Worm (Caenorhabditis elegans) whole organism, L3 larva: Measurements from ENCODE around the gene elo-7.

ENCODE experiments used
- R02D3.7 ChIP-seq: fragments of 150-350 bp; optimal IDR thresholded peaks from 2 replicates; lab custom pipeline; 2014; ENCODE audit warnings: missing biosample characterization, missing genetic modification characterization
- ZK546.5 ChIP-seq: sonication (generic microtip); optimal IDR thresholded peaks from 2 replicates; lab custom pipeline; 2017; ENCODE audit warnings: missing biosample characterization, missing genetic modification characterization
- elt-3 ChIP-seq, 3 experiments: fragments of 150-350 bp in 1 of 3; sonication (generic microtip) in 2 of 3; optimal IDR thresholded peaks; 2 replicates in 2 of 3; 4 replicates in 1 of 3; lab custom pipeline; 2014 to 2017; ENCODE audit warnings: missing biosample characterization in 3 of 3, missing genetic modification characterization in 3 of 3
- fkh-2 ChIP-seq: fragments of 150-350 bp; optimal IDR thresholded peaks from 2 replicates; lab custom pipeline; 2014; ENCODE audit warnings: missing biosample characterization, missing genetic modification reagents, missing genetic modification characterization
- lin-15B ChIP-seq: fragments of 150-350 bp; optimal IDR thresholded peaks from 2 replicates; lab custom pipeline; 2014; ENCODE audit warnings: missing biosample characterization, missing genetic modification characterization
- nfya-1 ChIP-seq: sonication (generic microtip); optimal IDR thresholded peaks from 2 replicates; lab custom pipeline; 2017; ENCODE audit warnings: missing genetic modification characterization, mild to moderate bottlenecking, missing compliant biosample characterization, antibody characterized with exemption, moderate library complexity; ENCODE audit not compliant: insufficient read depth
- nhr-11 ChIP-seq: fragments of 150-350 bp; optimal IDR thresholded peaks from 2 replicates; lab custom pipeline; 2014; ENCODE audit warnings: missing biosample characterization, missing genetic modification characterization
- nhr-12 ChIP-seq: fragments of 150-350 bp; optimal IDR thresholded peaks from 2 replicates; lab custom pipeline; 2014; ENCODE audit warnings: missing biosample characterization, missing genetic modification characterization
- nhr-23 ChIP-seq: fragments of 150-350 bp; optimal IDR thresholded peaks from 2 replicates; lab custom pipeline; 2014; ENCODE audit warnings: missing biosample characterization, missing genetic modification reagents, missing genetic modification characterization
- nhr-76 ChIP-seq: fragments of 150-350 bp; sonication (generic microtip); optimal IDR thresholded peaks from 5 replicates; lab custom pipeline; 2014; ENCODE audit warnings: missing biosample characterization, missing genetic modification characterization
- pha-4 ChIP-seq: fragments of 150-350 bp; optimal IDR thresholded peaks from 2 replicates; lab custom pipeline; 2014; ENCODE audit warnings: missing biosample characterization, missing genetic modification reagents, missing genetic modification characterization
- skn-1 ChIP-seq: fragments of 150-350 bp; optimal IDR thresholded peaks from 2 replicates; lab custom pipeline; 2014; ENCODE audit warnings: missing biosample characterization, missing genetic modification characterization
- snpc-4 ChIP-seq: fragments of 150-350 bp; optimal IDR thresholded peaks from 2 replicates; lab custom pipeline; 2014; ENCODE audit warnings: missing biosample characterization, missing genetic modification characterization
- ztf-4 ChIP-seq: fragments of 150-350 bp; optimal IDR thresholded peaks from 2 replicates; lab custom pipeline; 2014; ENCODE audit warnings: missing biosample characterization, missing genetic modification characterization

- TF ChIP-seq pha-4 (tag; lab: Kevin White, UChicago) = no peak
- TF ChIP-seq ztf-4 (tag; lab: Kevin White, UChicago) = no peak
- TF ChIP-seq nhr-23 (tag; lab: Kevin White, UChicago) = no peak
- no peak for TF ChIP-seq snpc-4 (tag; lab: Kevin White, UChicago)
- no peak for TF ChIP-seq nhr-12
- no peak for TF ChIP-seq R02D3.7 (tag; lab: Kevin White, UChicago)
- no peak for TF ChIP-seq nhr-76 (tag; lab: Kevin White, UChicago)
- no peak for TF ChIP-seq nfya-1
- no peak for TF ChIP-seq elt-3 (tag; optimal IDR thresholded peaks at IDR 0.05; lab: Kevin White, UChicago)
- no peak for TF ChIP-seq lin-15B
- TF ChIP-seq fkh-2 (tag; lab: Kevin White, UChicago) = no peak
- no peak for TF ChIP-seq ZK546.5 (tag; lab: Kevin White, UChicago)
- TF ChIP-seq nhr-11 (tag; lab: Kevin White, UChicago) = no peak
- TF ChIP-seq skn-1 (tag; lab: Kevin White, UChicago) = no peak
These were observed 39.4 kb upstream of the elo-7 start, which contains the start of gene sru-6 for ce11 chrIV:9490320-9490719.
